Worm (Caenorhabditis elegans): Measurements from ENCODE around the gene epg-9.

DNA sequence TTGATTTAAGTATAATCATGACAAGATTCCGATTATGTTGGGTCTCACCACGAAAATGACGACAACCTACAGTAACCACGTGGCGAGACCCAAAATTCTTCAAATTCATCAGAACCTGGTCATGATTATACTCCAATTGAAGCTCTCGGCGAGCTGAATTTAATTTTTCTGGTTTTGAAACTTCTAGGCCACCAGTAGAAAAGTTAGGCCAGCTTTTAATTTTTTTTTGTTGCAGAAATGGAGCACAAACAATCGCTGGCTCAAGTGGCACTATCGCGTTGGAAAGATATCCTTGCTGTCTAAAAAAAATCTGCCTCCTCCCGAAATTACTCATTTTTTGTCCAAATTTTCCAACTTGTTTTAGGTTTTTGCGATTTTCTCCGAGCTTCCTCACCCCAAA lies 5.6 kb downstream of the epg-9 start:
- TF ChIP-seq nhr-237 (tag; optimal IDR thresholded peaks at IDR 0.05) (no peak), pqm-1 (tag; optimal IDR thresholded peaks at IDR 0.05) (no peak), nhr-12 (tag; optimal IDR thresholded peaks at IDR 0.05) (no peak), nhr-77 (tag; optimal IDR thresholded peaks at IDR 0.05) (no peak), unc-39 (tag; optimal IDR thresholded peaks at IDR 0.05) (no peak)

Measured in whole organism, L3 larva.